Worm (Caenorhabditis elegans) whole organism, early embryonic: ENCODE data around the gene gldi-4.

Experiments
- aly-1 ChIP-seq: sonication (generic microtip); optimal IDR thresholded peaks from 2 replicates; lab custom pipeline; 2016; ENCODE audit warnings: missing genetic modification characterization, missing compliant biosample characterization
- ama-1 ChIP-seq: fragments of 150-350 bp; optimal IDR thresholded peaks from 2 replicates; lab custom pipeline; 2014
- flt-1 ChIP-seq: fragments of 200-800 bp; sonication (Bioruptor generic); IDR thresholded peaks from 2 replicates; pipeline ENCODE4 v1.3.6; 2022; ENCODE audit warnings: missing genetic modification characterization, missing compliant biosample characterization

ce11 chrIV:6984449-6985380 lies 32.7 kb upstream of the gldi-4 start:
- no peak for TF ChIP-seq ama-1
- no peak for TF ChIP-seq aly-1 (tag; lab: Kevin White, UChicago)
- TF ChIP-seq flt-1 = no peak
